Worm (Caenorhabditis elegans): ENCODE measurements around the gene rpl-42.
"Not testable (repeated sequence)": the region's sequence is repeated elsewhere in the genome, so short reads cannot be mapped to it uniquely, and the experiment has no call there.

- not testable (repeated sequence) for TF ChIP-seq grh-1 (GFP tag; IDR thresholded peaks at IDR 0.05); ama-1 (optimal IDR thresholded peaks at IDR 0.05)
These were observed 29.3 kb downstream of the rpl-42 start, which contains the start of gene W10C6.2 for ce11 chrII:11121800-11122199.
